Fruit fly (Drosophila melanogaster): ENCODE data around the gene kirre.

The kirre gene

dm6 chrX:2919742-2920141 lies 179.6 kb downstream of the kirre start, which contains the start of gene CG3588 (continued):
- TF ChIP-seq Blimp-1 (GFP tag; optimal IDR thresholded peaks at IDR 0.05), result no peak
- TF ChIP-seq CG3032 (tag; optimal IDR thresholded peaks at IDR 0.05), result no peak
- peak; percentile 4 for TF ChIP-seq vri (GFP tag; optimal IDR thresholded peaks at IDR 0.05)
- TF ChIP-seq CG6808 (GFP tag; optimal IDR thresholded peaks at IDR 0.05), result no peak
- peak; percentile 25 for TF ChIP-seq cyc (GFP tag; optimal IDR thresholded peaks at IDR 0.05)
- no peak for TF ChIP-seq CG10631 (GFP tag; optimal IDR thresholded peaks at IDR 0.05)
- TF ChIP-seq Sox14 (GFP tag; optimal IDR thresholded peaks at IDR 0.05), result no peak

- TF ChIP-seq CG8119 (GFP tag; IDR thresholded peaks at IDR 0.05), result no peak
- TF ChIP-seq achi (GFP tag; optimal IDR thresholded peaks at IDR 0.05), result no peak
- TF ChIP-seq Hr39 (GFP tag; optimal IDR thresholded peaks at IDR 0.05), result no peak
- TF ChIP-seq pdm3 (GFP tag; optimal IDR thresholded peaks at IDR 0.05), result no peak
- no peak for TF ChIP-seq Smox (GFP tag; optimal IDR thresholded peaks at IDR 0.05)
- TF ChIP-seq ss (GFP tag; optimal IDR thresholded peaks at IDR 0.05), result no peak
- no peak for TF ChIP-seq lz (GFP tag; optimal IDR thresholded peaks at IDR 0.05)
- no peak for TF ChIP-seq Sox102F (GFP tag; optimal IDR thresholded peaks at IDR 0.05)
- TF ChIP-seq CG6276 (GFP tag; optimal IDR thresholded peaks at IDR 0.05), result no peak
- TF ChIP-seq Sox15 (GFP tag; optimal IDR thresholded peaks at IDR 0.05), result no peak
- TF ChIP-seq CG15336 (GFP tag; IDR thresholded peaks at IDR 0.05), result no peak
- TF ChIP-seq CG11762 (GFP tag; optimal IDR thresholded peaks at IDR 0.05; ENCODE audit: insufficient read depth), result no peak
- no peak for TF ChIP-seq CG31627 (GFP tag; optimal IDR thresholded peaks at IDR 0.05)
- no peak for TF ChIP-seq fd59A (GFP tag; optimal IDR thresholded peaks at IDR 0.05)
Observed at dm6 chrX:2927158-2927557, 187.0 kb downstream of the kirre start, which contains the start of gene CG14424. CG14424 (minus strand) TSS chrX:2927258.

DNA sequence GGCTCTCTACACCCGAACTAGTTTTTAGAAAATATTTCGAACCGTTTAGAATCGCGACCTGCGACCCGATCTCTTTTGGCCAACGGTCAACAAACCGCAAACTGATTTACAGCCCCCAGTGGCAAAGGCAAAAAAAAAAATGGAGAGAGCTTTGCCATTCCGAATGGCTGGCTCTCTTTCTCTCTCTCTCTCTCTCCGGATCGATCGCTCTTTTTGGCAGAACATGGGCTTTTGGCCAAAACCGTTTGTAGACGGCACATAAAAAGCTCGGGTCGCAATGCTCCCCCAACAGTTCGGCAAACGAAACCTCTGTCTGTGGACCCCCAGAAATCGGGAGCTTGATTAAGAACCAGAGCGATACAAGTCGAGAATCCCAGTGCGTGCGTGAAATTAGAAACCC lies 189.3 kb downstream of the kirre start, which contains the start of gene CG32793:
TSS of gene CG32793 (plus strand) at position 301 of the 400 bp plus-strand sequence.
- no peak for TF ChIP-seq CG8632 (GFP tag; optimal IDR thresholded peaks at IDR 0.05)
- no peak for TF ChIP-seq CG9139 (GFP tag; optimal IDR thresholded peaks at IDR 0.05)
- TF ChIP-seq CG4318 (GFP tag; optimal IDR thresholded peaks at IDR 0.05), result no peak
- no peak for TF ChIP-seq Sox102F (GFP tag; optimal IDR thresholded peaks at IDR 0.05)
- no peak for TF ChIP-seq Met (GFP tag; optimal IDR thresholded peaks at IDR 0.05)
- TF ChIP-seq Smox (GFP tag; optimal IDR thresholded peaks at IDR 0.05), result no peak
- TF ChIP-seq Eip75B (GFP tag; optimal IDR thresholded peaks at IDR 0.05), result no peak
- TF ChIP-seq CG10631 (GFP tag; optimal IDR thresholded peaks at IDR 0.05), result no peak
- TF ChIP-seq vri (GFP tag; optimal IDR thresholded peaks at IDR 0.05), result no peak
- no peak for TF ChIP-seq Eip78C (GFP tag)
- no peak for TF ChIP-seq CG6854 (GFP tag; optimal IDR thresholded peaks at IDR 0.05)
- no peak for TF ChIP-seq CG6792 (GFP tag; optimal IDR thresholded peaks at IDR 0.05)
- no peak for TF ChIP-seq spab (GFP tag; optimal IDR thresholded peaks at IDR 0.05)

- TF ChIP-seq CG4318 (GFP tag; optimal IDR thresholded peaks at IDR 0.05), result no peak
- no peak for TF ChIP-seq ss (GFP tag; optimal IDR thresholded peaks at IDR 0.05)
- TF ChIP-seq Sox102F (GFP tag; optimal IDR thresholded peaks at IDR 0.05), result no peak
- TF ChIP-seq CG1621 (tag; optimal IDR thresholded peaks at IDR 0.05), result no peak
- no peak for TF ChIP-seq CG7368 (GFP tag; optimal IDR thresholded peaks at IDR 0.05)
- no peak for TF ChIP-seq fd59A (GFP tag; optimal IDR thresholded peaks at IDR 0.05)
- no peak for TF ChIP-seq CG10631 (GFP tag; optimal IDR thresholded peaks at IDR 0.05)
- TF ChIP-seq Blimp-1 (GFP tag; optimal IDR thresholded peaks at IDR 0.05), result no peak
- TF ChIP-seq CG11902 (GFP tag; optimal IDR thresholded peaks at IDR 0.05), result no peak
- TF ChIP-seq Lpt (GFP tag; optimal IDR thresholded peaks at IDR 0.05), result no peak
- no peak for TF ChIP-seq Ets21C (GFP tag; optimal IDR thresholded peaks at IDR 0.05)
Observed at dm6 chrX:2934827-2935226, 194.6 kb downstream of the kirre start, which contains the start of gene CG3592. CG3592 (plus strand) TSS chrX:2935127.

All from whole organism, prepupa.